Worm (Caenorhabditis elegans): ENCODE measurements around the gene mec-4.
"Not testable (repeated sequence)": the region's sequence is repeated elsewhere in the genome, so short reads cannot be mapped to it uniquely, and the experiment has no call there.

The mec-4 gene

DNA sequence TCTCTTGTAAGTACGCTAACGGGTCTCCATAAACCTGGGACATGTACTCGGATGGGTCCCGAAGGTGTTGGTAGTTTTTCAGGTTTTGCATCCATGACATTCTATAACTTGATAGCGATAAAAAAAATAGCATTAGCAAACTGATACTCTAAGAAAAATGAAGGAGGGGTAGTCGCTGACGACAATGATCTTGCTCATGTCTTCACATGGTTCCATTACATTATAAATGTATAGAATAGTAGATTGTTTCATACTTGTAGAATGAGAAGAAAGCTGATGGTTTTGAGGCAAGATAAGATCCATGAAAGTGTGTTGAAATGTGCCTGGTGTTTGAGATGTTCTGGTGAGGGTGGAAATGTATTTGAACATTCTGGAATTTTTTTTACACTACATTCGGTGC, at the start of gene mec-4:
TSS of gene mec-4 (minus strand) at position 101 of the 400 bp plus-strand sequence.
- TF ChIP-seq ztf-29 (GFP tag; IDR thresholded peaks at IDR 0.05) (no peak), flt-1 (GFP tag; IDR thresholded peaks at IDR 0.05) (no peak), T22C8.4 (GFP tag; IDR thresholded peaks at IDR 0.05) (no peak), tab-1 (GFP tag; IDR thresholded peaks at IDR 0.05) (no peak), ztf-23 (GFP tag; IDR thresholded peaks at IDR 0.05) (no peak), med-1 (GFP tag; optimal IDR thresholded peaks at IDR 0.05; ENCODE audit: insufficient read depth) (no peak), ref-1 (GFP tag; conservative IDR thresholded peaks at IDR 0.05) (no peak), cog-1 (tag; optimal IDR thresholded peaks at IDR 0.05) (no peak), klf-2 (GFP tag; conservative IDR thresholded peaks at IDR 0.05) (no peak)

DNA sequence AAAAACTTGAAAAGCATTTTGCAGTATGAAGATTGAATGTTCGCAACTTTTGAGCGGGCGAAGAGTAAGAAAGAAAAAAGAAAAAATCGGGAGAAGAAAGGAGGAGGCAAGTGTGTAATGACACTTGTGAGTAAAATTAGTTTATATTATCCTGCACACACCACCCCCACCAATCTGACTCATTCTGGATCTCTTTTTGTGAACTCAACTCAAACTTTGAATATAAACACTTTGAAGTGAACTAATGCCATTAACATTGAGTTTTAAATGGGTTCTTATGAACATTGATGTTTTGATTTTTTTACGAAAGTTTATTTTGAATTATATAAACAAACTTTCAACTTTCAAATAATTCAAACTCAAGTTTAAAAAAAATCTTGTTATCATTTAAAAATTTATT, 38.0 kb upstream of the mec-4 start, which contains the start of gene F41G4.8:
TSS of gene F41G4.8 (minus strand) at position 101 of the 400 bp plus-strand sequence.
- TF ChIP-seq tab-1 (GFP tag; IDR thresholded peaks at IDR 0.05): no peak
- no peak for TF ChIP-seq ztf-23 (GFP tag; IDR thresholded peaks at IDR 0.05)
- TF ChIP-seq med-1 (GFP tag; optimal IDR thresholded peaks at IDR 0.05; ENCODE audit: insufficient read depth): no peak
- no peak for TF ChIP-seq ztf-29 (GFP tag; IDR thresholded peaks at IDR 0.05)
- no peak for TF ChIP-seq ref-1 (GFP tag; conservative IDR thresholded peaks at IDR 0.05)
- no peak for TF ChIP-seq T22C8.4 (GFP tag; IDR thresholded peaks at IDR 0.05)
- no peak for TF ChIP-seq cog-1 (tag; optimal IDR thresholded peaks at IDR 0.05)
- TF ChIP-seq klf-2 (GFP tag; conservative IDR thresholded peaks at IDR 0.05): no peak
- TF ChIP-seq flt-1 (GFP tag; IDR thresholded peaks at IDR 0.05): no peak

DNA sequence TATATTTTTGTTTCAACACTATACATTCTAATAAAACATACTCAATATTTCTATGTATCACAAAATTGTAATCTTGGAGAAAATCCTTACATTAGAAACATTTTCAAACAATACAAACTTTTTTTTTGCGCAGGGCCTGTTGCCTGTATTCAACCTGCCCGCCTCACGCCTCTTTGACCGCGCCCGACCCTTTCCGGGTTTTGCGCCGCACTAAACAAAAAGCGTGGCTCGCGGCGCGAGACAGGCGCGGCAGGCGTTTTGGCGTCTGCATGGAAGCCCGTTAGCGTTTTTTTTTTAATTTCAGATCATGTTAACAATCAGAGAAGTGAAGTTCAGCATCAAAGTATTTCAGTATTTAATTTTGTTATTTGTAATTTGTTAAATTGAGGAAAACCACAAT, 36.0 kb upstream of the mec-4 start:
- TF ChIP-seq ztf-29 (GFP tag; IDR thresholded peaks at IDR 0.05) (no peak), cog-1 (tag; optimal IDR thresholded peaks at IDR 0.05) (no peak), ref-1 (GFP tag; conservative IDR thresholded peaks at IDR 0.05) (no peak), T22C8.4 (GFP tag; IDR thresholded peaks at IDR 0.05) (no peak), flt-1 (GFP tag; IDR thresholded peaks at IDR 0.05) (no peak), tab-1 (GFP tag; IDR thresholded peaks at IDR 0.05) (no peak), klf-2 (GFP tag; conservative IDR thresholded peaks at IDR 0.05) (no peak), med-1 (GFP tag; optimal IDR thresholded peaks at IDR 0.05; ENCODE audit: insufficient read depth) (no peak), ztf-23 (GFP tag; IDR thresholded peaks at IDR 0.05) (no peak)

DNA sequence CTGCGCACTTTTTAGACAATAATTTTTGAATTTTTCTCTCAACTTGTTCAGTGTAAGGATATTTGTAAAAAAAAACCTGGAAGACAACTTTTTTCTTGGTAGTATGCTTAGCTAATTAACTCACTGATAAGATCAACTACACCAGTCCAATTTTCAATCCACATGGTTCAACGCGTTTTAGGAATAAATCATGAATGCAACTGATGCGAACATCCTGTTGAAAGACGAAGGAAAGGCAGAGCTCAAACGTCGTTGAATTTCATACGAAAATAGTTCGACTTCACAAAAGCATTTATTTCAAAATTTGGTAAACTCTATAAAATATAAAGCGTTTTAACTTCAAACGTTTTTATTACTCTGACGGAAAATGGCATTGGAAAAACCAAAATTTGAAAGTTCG, 33.8 kb upstream of the mec-4 start, which contains the start of gene dyla-1:
TSS of gene dyla-1 (plus strand) at position 301 of the 400 bp plus-strand sequence.
- TF ChIP-seq med-1 (GFP tag; optimal IDR thresholded peaks at IDR 0.05; ENCODE audit: insufficient read depth) (no peak), flt-1 (GFP tag; IDR thresholded peaks at IDR 0.05) (no peak), ztf-23 (GFP tag; IDR thresholded peaks at IDR 0.05) (no peak), cog-1 (tag; optimal IDR thresholded peaks at IDR 0.05) (no peak), T22C8.4 (GFP tag; IDR thresholded peaks at IDR 0.05) (no peak), ztf-29 (GFP tag; IDR thresholded peaks at IDR 0.05) (no peak), klf-2 (GFP tag; conservative IDR thresholded peaks at IDR 0.05) (no peak), tab-1 (GFP tag; IDR thresholded peaks at IDR 0.05) (no peak), ref-1 (GFP tag; conservative IDR thresholded peaks at IDR 0.05) (no peak)

DNA sequence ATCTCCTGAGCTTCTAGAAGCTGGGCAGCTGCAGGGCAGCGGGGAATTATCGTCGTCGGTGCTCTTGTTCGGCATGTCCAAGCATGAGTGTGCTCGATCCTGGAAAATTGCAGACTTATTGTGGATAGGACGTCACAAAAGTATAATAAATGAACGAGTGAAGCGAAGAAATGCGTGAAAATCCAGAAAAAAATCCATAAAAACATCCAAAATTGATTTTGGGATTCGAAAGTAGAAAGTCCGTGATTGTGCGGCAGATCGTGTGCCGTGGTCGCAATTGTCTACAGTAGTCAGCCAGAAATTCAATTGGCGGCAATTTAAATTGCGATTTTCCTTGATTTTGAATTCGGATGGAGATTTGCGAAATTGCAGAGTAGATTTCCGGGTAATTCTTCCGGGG, 29.4 kb upstream of the mec-4 start, which contains the start of gene F41G4.7:
TSS of gene F41G4.7 (minus strand) at position 101 of the 400 bp plus-strand sequence.
- TF ChIP-seq ref-1 (GFP tag; conservative IDR thresholded peaks at IDR 0.05): no peak
- no peak for TF ChIP-seq ztf-29 (GFP tag; IDR thresholded peaks at IDR 0.05)
- TF ChIP-seq klf-2 (GFP tag; conservative IDR thresholded peaks at IDR 0.05): no peak
- no peak for TF ChIP-seq med-1 (GFP tag; optimal IDR thresholded peaks at IDR 0.05; ENCODE audit: insufficient read depth)
- no peak for TF ChIP-seq flt-1 (GFP tag; IDR thresholded peaks at IDR 0.05)
- TF ChIP-seq ztf-23 (GFP tag; IDR thresholded peaks at IDR 0.05): no peak
- TF ChIP-seq T22C8.4 (GFP tag; IDR thresholded peaks at IDR 0.05): no peak
- no peak for TF ChIP-seq cog-1 (tag; optimal IDR thresholded peaks at IDR 0.05)
- no peak for TF ChIP-seq tab-1 (GFP tag; IDR thresholded peaks at IDR 0.05)

DNA sequence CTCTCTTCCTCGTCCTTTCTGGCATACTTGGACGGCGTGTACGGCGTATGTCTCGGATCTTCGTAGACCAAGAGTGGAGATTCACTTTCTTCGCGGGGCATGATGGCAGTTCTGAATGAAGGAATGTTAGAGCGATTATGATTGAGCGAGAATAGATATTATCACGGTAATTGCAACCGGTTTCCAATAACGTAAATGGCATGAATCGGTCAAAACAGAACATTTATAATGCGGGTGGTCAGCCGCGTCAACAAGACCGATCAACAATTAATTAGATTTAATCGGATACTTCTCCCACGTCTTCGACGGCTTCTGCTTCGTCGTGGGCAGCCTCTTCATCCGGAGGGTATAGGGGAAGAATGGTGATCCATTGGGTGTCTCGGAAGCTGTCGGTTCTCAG, 27.8 kb upstream of the mec-4 start, which contains the start of gene F41G4.13:
TSS of gene F41G4.13 (minus strand) at position 101 of the 400 bp plus-strand sequence.
- not testable (repeated sequence) for TF ChIP-seq med-1 (GFP tag; optimal IDR thresholded peaks at IDR 0.05; ENCODE audit: insufficient read depth); ztf-29 (GFP tag; IDR thresholded peaks at IDR 0.05); ztf-23 (GFP tag; IDR thresholded peaks at IDR 0.05)

DNA sequence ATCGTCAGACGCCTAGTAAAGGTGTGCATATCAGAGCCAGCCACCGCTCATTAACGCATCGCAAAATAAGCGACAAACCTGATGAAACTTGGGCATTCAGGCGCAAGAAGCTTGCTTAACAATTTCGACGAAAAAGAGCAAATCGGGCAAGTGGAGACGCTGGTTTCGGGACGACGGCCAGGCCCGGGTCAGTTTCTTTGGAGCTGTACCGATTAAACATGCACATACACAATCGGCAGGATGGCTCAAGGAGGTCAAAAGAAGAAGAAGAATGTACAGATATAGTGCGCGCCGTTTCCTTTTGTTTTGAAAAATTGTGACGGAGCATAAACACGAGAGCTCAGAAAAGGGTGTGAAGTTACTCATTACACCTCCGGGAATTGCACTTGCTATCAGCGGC, 19.6 kb upstream of the mec-4 start:
- TF ChIP-seq cog-1 (tag; optimal IDR thresholded peaks at IDR 0.05) (no peak), ztf-29 (GFP tag; IDR thresholded peaks at IDR 0.05) (no peak), klf-2 (GFP tag; conservative IDR thresholded peaks at IDR 0.05) (no peak), T22C8.4 (GFP tag; IDR thresholded peaks at IDR 0.05) (no peak), med-1 (GFP tag; optimal IDR thresholded peaks at IDR 0.05; ENCODE audit: insufficient read depth) (no peak), ztf-23 (GFP tag; IDR thresholded peaks at IDR 0.05) (no peak)

DNA sequence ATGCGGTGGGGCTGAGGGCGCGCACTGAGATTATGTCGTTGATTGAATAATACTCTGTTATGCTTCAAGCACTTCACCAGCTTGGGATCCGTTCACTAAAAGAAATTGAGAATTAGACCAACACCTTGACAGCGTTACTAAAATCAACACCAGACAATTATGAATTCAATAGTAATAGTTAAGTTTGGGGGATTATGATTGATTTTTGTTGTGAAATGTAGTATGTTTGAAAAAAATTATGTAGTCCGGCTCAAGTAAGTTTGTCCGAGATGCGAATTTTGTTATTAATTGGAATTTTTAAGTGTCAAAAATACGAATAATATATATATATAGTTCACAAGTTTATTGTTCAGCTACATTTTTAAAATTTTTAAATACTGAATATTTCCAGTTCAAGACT, 18.4 kb upstream of the mec-4 start, which contains the start of gene sto-5:
TSS of gene sto-5 (minus strand) at position 101 of the 400 bp plus-strand sequence.
- no peak for TF ChIP-seq klf-2 (GFP tag; conservative IDR thresholded peaks at IDR 0.05)
- TF ChIP-seq cog-1 (tag; optimal IDR thresholded peaks at IDR 0.05): no peak
- no peak for TF ChIP-seq tab-1 (GFP tag; IDR thresholded peaks at IDR 0.05)
- no peak for TF ChIP-seq med-1 (GFP tag; optimal IDR thresholded peaks at IDR 0.05; ENCODE audit: insufficient read depth)
- TF ChIP-seq flt-1 (GFP tag; IDR thresholded peaks at IDR 0.05): no peak
- TF ChIP-seq T22C8.4 (GFP tag; IDR thresholded peaks at IDR 0.05): no peak
- TF ChIP-seq ref-1 (GFP tag; conservative IDR thresholded peaks at IDR 0.05): no peak
- TF ChIP-seq ztf-23 (GFP tag; IDR thresholded peaks at IDR 0.05): no peak
- TF ChIP-seq ztf-29 (GFP tag; IDR thresholded peaks at IDR 0.05): no peak

DNA sequence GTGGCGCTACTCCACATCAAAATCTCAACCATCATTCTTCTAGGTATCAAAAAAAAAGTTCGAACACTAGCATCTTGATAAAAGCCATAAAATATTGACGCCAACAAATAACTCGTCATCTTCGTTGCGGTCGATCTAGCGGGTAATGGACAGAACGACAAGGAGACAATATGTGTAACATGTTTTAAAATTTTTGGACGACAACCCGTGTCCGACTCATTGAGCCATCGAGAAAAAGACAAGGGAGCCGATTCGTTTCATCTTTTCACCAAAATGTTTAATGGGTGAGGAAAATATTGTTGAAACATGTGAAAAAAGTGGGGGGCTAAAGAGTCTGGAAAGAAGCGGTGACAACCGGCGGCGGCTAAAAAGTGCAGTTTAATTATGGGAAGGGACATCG, 14.6 kb upstream of the mec-4 start:
- TF ChIP-seq ref-1 (GFP tag; conservative IDR thresholded peaks at IDR 0.05) (no peak), cog-1 (tag; optimal IDR thresholded peaks at IDR 0.05) (no peak), med-1 (GFP tag; optimal IDR thresholded peaks at IDR 0.05; ENCODE audit: insufficient read depth) (no peak), flt-1 (GFP tag; IDR thresholded peaks at IDR 0.05) (no peak), ztf-23 (GFP tag; IDR thresholded peaks at IDR 0.05) (no peak), T22C8.4 (GFP tag; IDR thresholded peaks at IDR 0.05) (no peak), klf-2 (GFP tag; conservative IDR thresholded peaks at IDR 0.05) (no peak)

DNA sequence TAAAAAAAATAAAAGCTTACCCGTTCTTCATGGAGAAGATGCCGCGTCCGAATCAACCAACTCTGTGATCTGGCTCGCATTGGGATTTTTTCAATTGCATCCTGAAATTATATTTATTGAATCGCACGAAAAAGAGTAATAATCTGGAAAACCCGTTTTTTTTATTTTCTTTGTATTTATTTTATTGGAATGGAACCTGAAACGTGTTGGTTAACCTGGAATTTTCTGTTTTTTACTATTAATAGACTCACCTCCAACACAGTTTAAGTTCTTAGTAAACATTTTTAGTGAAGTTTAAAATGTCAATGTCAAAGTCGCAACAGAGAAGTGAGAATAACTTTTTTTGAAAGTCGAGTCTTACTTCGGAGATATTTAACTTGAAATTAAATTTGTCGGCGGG, 11.4 kb upstream of the mec-4 start:
- TF ChIP-seq klf-2 (GFP tag; conservative IDR thresholded peaks at IDR 0.05): no peak
- no peak for TF ChIP-seq med-1 (GFP tag; optimal IDR thresholded peaks at IDR 0.05; ENCODE audit: insufficient read depth)
- TF ChIP-seq ztf-23 (GFP tag; IDR thresholded peaks at IDR 0.05): no peak
- TF ChIP-seq ref-1 (GFP tag; conservative IDR thresholded peaks at IDR 0.05): no peak

Data from whole organism, midembryonic.